Fruit fly (Drosophila melanogaster) whole organism, embryonic: ENCODE results near the gene HDAC1.

Source experiments
- Abd-B ChIP-seq: fragments of 200-800 bp; sonication (Bioruptor generic); optimal IDR thresholded peaks from 2 replicates; lab custom pipeline; 2018; ENCODE audit warnings: missing biosample characterization, mild to moderate bottlenecking, missing genetic modification characterization, moderate library complexity
- CG10979 ChIP-seq: fragments of 200-800 bp; sonication (Bioruptor generic); optimal IDR thresholded peaks from 2 replicates; lab custom pipeline; 2018; ENCODE audit warnings: missing biosample characterization, mild to moderate bottlenecking, missing genetic modification characterization, moderate library complexity
- CG11247 ChIP-seq: fragments of 200-800 bp; sonication (Bioruptor generic); IDR thresholded peaks from 2 replicates; pipeline ENCODE4 v1.3.6; 2022; ENCODE audit warnings: missing biosample characterization, missing genetic modification characterization
- CG11456 ChIP-seq: fragments of 200-800 bp; sonication (Bioruptor generic); IDR thresholded peaks from 3 replicates; pipeline ENCODE4 v1.3.6; 2022; ENCODE audit warnings: missing biosample characterization, missing genetic modification characterization
- CG11504 ChIP-seq: fragments of 200-800 bp; sonication (Bioruptor generic); optimal IDR thresholded peaks from 3 replicates; lab custom pipeline; 2019; ENCODE audit warnings: missing biosample characterization, mild to moderate bottlenecking, missing genetic modification characterization, moderate library complexity
- CG1233 ChIP-seq: fragments of 200-800 bp; sonication (Bioruptor generic); optimal IDR thresholded peaks from 4 replicates; lab custom pipeline; 2018; ENCODE audit warnings: missing biosample characterization, mild to moderate bottlenecking, missing genetic modification characterization
- CG12659 ChIP-seq: fragments of 200-800 bp; sonication (Bioruptor generic); optimal IDR thresholded peaks from 3 replicates; lab custom pipeline; 2017; ENCODE audit warnings: mild to moderate bottlenecking, missing biosample characterization, missing genetic modification reagents, missing genetic modification characterization
- CG13287 ChIP-seq: fragments of 200-800 bp; sonication (Bioruptor generic); IDR thresholded peaks from 2 replicates; pipeline ENCODE4 v1.3.6; 2022; ENCODE audit warnings: missing biosample characterization, missing genetic modification characterization; ENCODE audit not compliant: partially characterized antibody
- CG14860 ChIP-seq: fragments of 200-800 bp; sonication (Bioruptor generic); IDR thresholded peaks from 3 replicates; pipeline ENCODE4 v1.3.6; 2022; ENCODE audit warnings: missing biosample characterization, missing genetic modification characterization; ENCODE audit not compliant: partially characterized antibody
- CG15011 ChIP-seq: fragments of 200-800 bp; sonication (Bioruptor generic); optimal IDR thresholded peaks from 3 replicates; lab custom pipeline; 2018; ENCODE audit warnings: missing biosample characterization, mild to moderate bottlenecking, missing genetic modification characterization
- CG15696 ChIP-seq: fragments of 200-800 bp; sonication (Bioruptor generic); optimal IDR thresholded peaks from 2 replicates; lab custom pipeline; 2019; ENCODE audit warnings: missing biosample characterization, mild to moderate bottlenecking, missing genetic modification characterization, moderate library complexity
- CG17385 ChIP-seq: fragments of 200-800 bp; sonication (Bioruptor generic); optimal IDR thresholded peaks from 3 replicates; lab custom pipeline; 2018; ENCODE audit warnings: missing biosample characterization, mild to moderate bottlenecking, missing genetic modification characterization
- CG17568 ChIP-seq: fragments of 200-800 bp; sonication (Bioruptor generic); optimal IDR thresholded peaks from 2 replicates; lab custom pipeline; 2018; ENCODE audit warnings: missing biosample characterization, mild to moderate bottlenecking, missing genetic modification characterization, moderate library complexity
- CG18262 ChIP-seq: fragments of 200-800 bp; optimal IDR thresholded peaks from 3 replicates; lab custom pipeline; 2019; ENCODE audit warnings: missing biosample characterization, mild to moderate bottlenecking, missing genetic modification characterization, moderate library complexity
- CG2875 ChIP-seq: fragments of 200-800 bp; sonication (Bioruptor generic); optimal IDR thresholded peaks from 2 replicates; lab custom pipeline; 2017; ENCODE audit warnings: missing biosample characterization, mild to moderate bottlenecking, missing genetic modification characterization, missing genetic modification reagents
- CG30020 ChIP-seq: fragments of 200-800 bp; optimal IDR thresholded peaks from 2 replicates; lab custom pipeline; 2019; ENCODE audit warnings: missing biosample characterization, mild to moderate bottlenecking, missing genetic modification characterization, moderate library complexity
- CG34224 ChIP-seq: fragments of 200-800 bp; sonication (Bioruptor generic); IDR thresholded peaks from 3 replicates; pipeline ENCODE4 v1.3.6; 2022; ENCODE audit warnings: missing biosample characterization, missing genetic modification characterization; ENCODE audit not compliant: partially characterized antibody
- CG3726 ChIP-seq: fragments of 200-800 bp; sonication (Bioruptor generic); IDR thresholded peaks from 3 replicates; pipeline ENCODE4, ENCODE4 v1.3.6; 2022; ENCODE audit warnings: missing biosample characterization, missing genetic modification characterization
- CG42726 ChIP-seq: fragments of 200-800 bp; sonication (Bioruptor generic); IDR thresholded peaks from 2 replicates; pipeline ENCODE4 v1.3.6; 2022; ENCODE audit warnings: missing biosample characterization, missing genetic modification characterization; ENCODE audit not compliant: partially characterized antibody
- CG4617 ChIP-seq: fragments of 200-800 bp; sonication (Bioruptor generic); optimal IDR thresholded peaks from 3 replicates; lab custom pipeline; 2016; ENCODE audit warnings: missing biosample characterization, missing genetic modification characterization, borderline replicate concordance
- CG6813 ChIP-seq: fragments of 200-800 bp; sonication (Bioruptor generic); optimal IDR thresholded peaks from 2 replicates; lab custom pipeline; 2017; ENCODE audit warnings: missing biosample characterization, missing genetic modification characterization, mild to moderate bottlenecking, moderate library complexity, missing genetic modification reagents
- CG8359 ChIP-seq: fragments of 200-800 bp; sonication (Bioruptor generic); optimal IDR thresholded peaks from 2 replicates; lab custom pipeline; 2017; ENCODE audit warnings: missing biosample characterization, mild to moderate bottlenecking, missing genetic modification characterization, borderline replicate concordance
- CG8765 ChIP-seq: fragments of 200-800 bp; sonication (Bioruptor generic); IDR thresholded peaks from 2 replicates; pipeline ENCODE4 v1.3.6; 2022; ENCODE audit warnings: missing biosample characterization, missing genetic modification characterization
- CG8924 ChIP-seq: fragments of 200-800 bp; optimal IDR thresholded peaks from 3 replicates; lab custom pipeline; 2019; ENCODE audit warnings: missing biosample characterization, mild to moderate bottlenecking, missing genetic modification characterization, moderate library complexity
- CG9932 ChIP-seq: fragments of 200-800 bp; sonication (Bioruptor generic); IDR thresholded peaks from 2 replicates; pipeline ENCODE4 v1.3.6; 2022; ENCODE audit warnings: missing biosample characterization, missing genetic modification characterization
- Camta ChIP-seq: fragments of 200-800 bp; sonication (Bioruptor generic); optimal IDR thresholded peaks from 2 replicates; lab custom pipeline; 2016; ENCODE audit warnings: missing biosample characterization, missing genetic modification characterization
- D19A ChIP-seq: fragments of 200-800 bp; optimal IDR thresholded peaks from 3 replicates; lab custom pipeline; 2019; ENCODE audit warnings: missing biosample characterization, mild to moderate bottlenecking, missing genetic modification characterization, moderate library complexity
- Dip2 ChIP-seq: fragments of 200-800 bp; sonication (Bioruptor generic); IDR thresholded peaks from 2 replicates; pipeline ENCODE4 v1.3.6; 2022; ENCODE audit warnings: missing biosample characterization, missing genetic modification characterization
- Fer3 ChIP-seq: fragments of 200-800 bp; sonication (Bioruptor generic); optimal IDR thresholded peaks from 2 replicates; lab custom pipeline; 2018; ENCODE audit warnings: missing biosample characterization, mild to moderate bottlenecking, missing genetic modification characterization, moderate library complexity
- HLH3B ChIP-seq: fragments of 200-800 bp; sonication (Bioruptor generic); IDR thresholded peaks from 2 replicates; pipeline ENCODE4 v1.3.6; 2022; ENCODE audit warnings: missing biosample characterization, missing genetic modification characterization
- Jarid2 ChIP-seq: fragments of 200-800 bp; sonication (Bioruptor generic); optimal IDR thresholded peaks from 3 replicates; lab custom pipeline; 2017; ENCODE audit warnings: mild to moderate bottlenecking, missing biosample characterization, missing genetic modification reagents, missing genetic modification characterization
- MBD-R2 ChIP-seq: fragments of 200-800 bp; sonication (Bioruptor generic); IDR thresholded peaks from 2 replicates; pipeline ENCODE4 v1.3.6; 2022; ENCODE audit warnings: missing biosample characterization, missing genetic modification characterization
- Meics ChIP-seq: fragments of 200-800 bp; sonication (Bioruptor generic); optimal IDR thresholded peaks from 2 replicates; lab custom pipeline; 2017; ENCODE audit warnings: missing biosample characterization, mild to moderate bottlenecking, missing genetic modification characterization
- Ptx1 ChIP-seq: fragments of 200-800 bp; sonication (Bioruptor generic); IDR thresholded peaks from 2 replicates; pipeline ENCODE4 v1.3.6; 2022; ENCODE audit warnings: missing biosample characterization, missing genetic modification characterization
- Sin3A ChIP-seq: fragments of >200 bp; optimal IDR thresholded peaks from 2 replicates; lab custom pipeline; 2018
- Sox102F ChIP-seq: fragments of 200-800 bp; sonication (Bioruptor generic); optimal IDR thresholded peaks from 2 replicates; lab custom pipeline; 2018; ENCODE audit warnings: missing biosample characterization, mild to moderate bottlenecking, missing genetic modification characterization, moderate library complexity
- ci ChIP-seq: fragments of 200-800 bp; sonication (Bioruptor generic); IDR thresholded peaks from 3 replicates; pipeline ENCODE4 v1.3.6; 2022; ENCODE audit warnings: missing biosample characterization, missing genetic modification characterization
- croc ChIP-seq: fragments of 200-800 bp; sonication (Bioruptor generic); conservative IDR thresholded peaks from 3 replicates; pipeline ENCODE4 v1.3.6; 2022; ENCODE audit warnings: missing biosample characterization, missing genetic modification characterization
- fd96Cb ChIP-seq: fragments of 200-800 bp; sonication (Bioruptor generic); optimal IDR thresholded peaks from 2 replicates; lab custom pipeline; 2018; ENCODE audit warnings: missing biosample characterization, mild to moderate bottlenecking, missing genetic modification characterization, moderate library complexity
- grn ChIP-seq: fragments of 200-800 bp; sonication (Bioruptor generic); optimal IDR thresholded peaks from 3 replicates; lab custom pipeline; 2017; ENCODE audit warnings: missing biosample characterization, missing genetic modification characterization
- inv ChIP-seq: fragments of 200-800 bp; sonication (Bioruptor generic); IDR thresholded peaks from 2 replicates; pipeline ENCODE4 v1.3.6; 2022; ENCODE audit warnings: missing biosample characterization, missing genetic modification characterization; ENCODE audit not compliant: partially characterized antibody
- jumu ChIP-seq: fragments of 200-800 bp; sonication (Bioruptor generic); optimal IDR thresholded peaks from 3 replicates; lab custom pipeline; 2016; ENCODE audit warnings: missing biosample characterization, missing genetic modification characterization
- nom ChIP-seq: fragments of 200-800 bp; sonication (Bioruptor generic); optimal IDR thresholded peaks from 2 replicates; lab custom pipeline; 2017; ENCODE audit warnings: missing biosample characterization, missing genetic modification characterization, mild to moderate bottlenecking, moderate library complexity, missing genetic modification reagents
- otp ChIP-seq: fragments of 200-800 bp; sonication (Bioruptor generic); IDR thresholded peaks from 3 replicates; pipeline ENCODE4, ENCODE4 v1.3.6; 2022; ENCODE audit warnings: missing biosample characterization, missing genetic modification characterization
- pan ChIP-seq, 4 experiments: fragments of >200 bp in 3 of 4; fragments of 200-800 bp in 1 of 4; sonication (Bioruptor generic) in 1 of 4; optimal IDR thresholded peaks in 3 of 4; IDR thresholded peaks in 1 of 4; 2 replicates each; pipeline versions ENCODE4 v1.3.6 to Lab custom; 2017 to 2022; ENCODE audit warnings: missing biosample characterization in 2 of 4, missing genetic modification characterization in 2 of 4, mixed read lengths in 1 of 4
- sd ChIP-seq: fragments of 200-800 bp; sonication (Bioruptor generic); optimal IDR thresholded peaks from 3 replicates; lab custom pipeline; 2018; ENCODE audit warnings: missing biosample characterization, mild to moderate bottlenecking, missing genetic modification characterization, moderate library complexity
- sens ChIP-seq: fragments of 200-800 bp; sonication (Bioruptor generic); peaks from one replicate; lab custom pipeline; 2016; ENCODE audit warnings: missing biosample characterization, missing genetic modification characterization
- slp2 ChIP-seq: fragments of 200-800 bp; sonication (Bioruptor generic); optimal IDR thresholded peaks from 2 replicates; lab custom pipeline; 2016; ENCODE audit warnings: missing biosample characterization, missing genetic modification characterization
- ttk ChIP-seq: fragments of 200-800 bp; sonication (Bioruptor generic); IDR thresholded peaks from 2 replicates; pipeline ENCODE4 v2.1.2; 2022; ENCODE audit warnings: missing biosample characterization, missing genetic modification characterization

HDAC1 gene

DNA sequence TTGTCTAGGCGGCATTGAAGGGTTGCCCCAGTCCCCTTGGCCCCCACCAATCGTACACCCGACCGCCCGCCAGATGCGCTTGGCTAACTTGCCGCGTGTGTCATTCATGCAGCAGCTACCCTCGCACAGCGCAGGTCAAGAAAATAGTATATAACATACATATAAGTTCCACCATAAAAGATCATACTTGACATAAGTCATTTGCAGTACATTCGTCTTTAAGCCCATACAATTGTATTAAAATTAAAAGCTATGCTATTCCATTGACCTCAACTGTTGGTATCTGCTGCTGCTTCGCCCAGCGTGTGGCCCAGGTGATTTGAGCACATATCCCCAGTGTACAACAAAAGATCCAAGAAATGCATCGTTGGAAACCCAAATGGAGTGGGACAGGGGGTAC is 15.2 kb upstream of the HDAC1 start (continued):
- TF ChIP-seq CG18262, result peak; percentile 88
- peak; percentile 79 for TF ChIP-seq Sox102F (GFP tag; lab: Kevin White, UChicago)
- TF ChIP-seq CG8924, result peak; percentile 59
- TF ChIP-seq CG15011 (GFP tag; lab: Kevin White, UChicago), result no peak
- peak; percentile 42 for TF ChIP-seq CG6813 (GFP tag; lab: Kevin White, UChicago)
- peak; percentile 47 for TF ChIP-seq CG8359 (GFP tag; lab: Kevin White, UChicago)
- peak; percentile 49 for TF ChIP-seq nom (GFP tag; lab: Kevin White, UChicago)
- TF ChIP-seq sd, result no peak
- peak; percentile 80 for TF ChIP-seq HLH3B (GFP tag; lab: Robert Waterston, UW)
- no peak for TF ChIP-seq CG30020 (tag; lab: Kevin White, UChicago)
- no peak for TF ChIP-seq Sin3A
- TF ChIP-seq Ptx1, result peak; percentile 79
- peak; percentile 12 for TF ChIP-seq Fer3 (tag; lab: Kevin White, UChicago)
- TF ChIP-seq CG11504 (tag; lab: Kevin White, UChicago), result peak; percentile 77
- TF ChIP-seq CG13287 (GFP tag; lab: Robert Waterston, UW), result no peak
- TF ChIP-seq CG10979 (tag; lab: Kevin White, UChicago), result peak; percentile 83
- TF ChIP-seq ttk (GFP tag; lab: Robert Waterston, UW), result peak; percentile 85
- TF ChIP-seq CG42726 (GFP tag; lab: Robert Waterston, UW), result no peak
- no peak for TF ChIP-seq CG14860
- no peak for TF ChIP-seq CG15696
- TF ChIP-seq sens, result peak; percentile 98
- peak; percentile 29 for TF ChIP-seq Meics (GFP tag; lab: Kevin White, UChicago)
- no peak for TF ChIP-seq grn (GFP tag; lab: Kevin White, UChicago)
- TF ChIP-seq CG12659 (GFP tag; lab: Kevin White, UChicago), result peak; percentile 18
- peak; percentile 62; the same call in 1 of the 3 replicates for TF ChIP-seq CG3726 (GFP tag; lab: Robert Waterston, UW)
- peak; percentile 95 for TF ChIP-seq ci (GFP tag; lab: Robert Waterston, UW)
- TF ChIP-seq fd96Cb (tag; lab: Kevin White, UChicago), result peak; percentile 81
- peak; percentile 28; the same call in 1 of the 2 replicates for TF ChIP-seq MBD-R2
- TF ChIP-seq Dip2 (GFP tag; lab: Robert Waterston, UW), result no peak
- peak; percentile 58 for TF ChIP-seq jumu (GFP tag; lab: Kevin White, UChicago)
- TF ChIP-seq CG11456 (GFP tag; lab: Robert Waterston, UW), result peak; percentile 82
- peak; percentile 38 for TF ChIP-seq CG1233
- TF ChIP-seq CG4617 (GFP tag; lab: Kevin White, UChicago), result peak; percentile 7
- peak; percentile 52 for TF ChIP-seq slp2
- peak; percentile 55 for TF ChIP-seq CG11247 (GFP tag; lab: Robert Waterston, UW)
- TF ChIP-seq otp (GFP tag; lab: Robert Waterston, UW), result peak; percentile 89
- TF ChIP-seq Camta (GFP tag; lab: Kevin White, UChicago), result peak; percentile 74
- TF ChIP-seq CG9932 (GFP tag; lab: Robert Waterston, UW), result no peak
- peak; percentile 69; the same call in 1 of the 2 replicates for TF ChIP-seq CG8765 (GFP tag; lab: Robert Waterston, UW)
- no peak for TF ChIP-seq CG34224 (GFP tag; lab: Robert Waterston, UW)
- TF ChIP-seq CG17385 (GFP tag; lab: Kevin White, UChicago), result peak; percentile 55
- TF ChIP-seq Abd-B, result peak; percentile 61
- peak; percentile 72 for TF ChIP-seq CG2875 (GFP tag; lab: Kevin White, UChicago)
- TF ChIP-seq pan (optimal IDR thresholded peaks at IDR 0.05; lab: Kevin White, UChicago), result no peak
- TF ChIP-seq pan (GFP tag; optimal IDR thresholded peaks at IDR 0.05 in 1 of 2, IDR thresholded peaks at IDR 0.05 in 1 of 2), result peak in 1 of 2 experiments; percentile 85
- TF ChIP-seq Jarid2 (GFP tag; lab: Kevin White, UChicago), result no peak
- TF ChIP-seq croc (GFP tag; lab: Robert Waterston, UW), result peak; percentile 68
- no peak for TF ChIP-seq inv (GFP tag; lab: Robert Waterston, UW)
- TF ChIP-seq CG17568, result peak; percentile 38
- peak; percentile 65 for TF ChIP-seq D19A (tag; lab: Kevin White, UChicago)
